Worm (Caenorhabditis elegans) whole organism, young adult: ENCODE data around the gene C17H12.6.
A peak's percentile ranks its signal among the peaks of the same experiment; 100 is the strongest.

ENCODE experiments used
- F22D6.2 ChIP-seq: sonication (generic microtip); optimal IDR thresholded peaks from 2 replicates; lab custom pipeline; 2016; ENCODE audit warnings: mild to moderate bottlenecking, missing genetic modification characterization, missing compliant biosample characterization
- F39B2.1 ChIP-seq: fragments of 200-800 bp; sonication (Bioruptor generic); IDR thresholded peaks from 2 replicates; pipeline ENCODE4 v1.3.6; 2022; ENCODE audit warnings: missing genetic modification reagents, missing genetic modification characterization, missing compliant biosample characterization
- F52B5.7 ChIP-seq: sonication (generic microtip); optimal IDR thresholded peaks from 2 replicates; lab custom pipeline; 2016; ENCODE audit warnings: mild to moderate bottlenecking, missing genetic modification characterization, missing compliant biosample characterization
- F55B11.4 ChIP-seq: sonication (generic microtip); optimal IDR thresholded peaks from 2 replicates; lab custom pipeline; 2016; ENCODE audit warnings: missing compliant biosample characterization, missing genetic modification characterization, borderline replicate concordance; ENCODE audit not compliant: insufficient read depth
- F57A8.1 ChIP-seq: fragments of 200-800 bp; sonication (Bioruptor generic); optimal IDR thresholded peaks from 2 replicates; lab custom pipeline; 2018; ENCODE audit warnings: mild to moderate bottlenecking, missing genetic modification characterization, moderate library complexity, missing compliant biosample characterization
- Y53G8AR.9 ChIP-seq: fragments of 200-800 bp; sonication (Bioruptor generic); conservative IDR thresholded peaks from 2 replicates; pipeline ENCODE4 v1.3.6; 2022; ENCODE audit warnings: missing genetic modification reagents, missing genetic modification characterization, missing compliant biosample characterization
- Y95B8A.8 ChIP-seq: fragments of 200-800 bp; sonication (Bioruptor generic); IDR thresholded peaks from 2 replicates; pipeline ENCODE4 v1.3.6; 2022; ENCODE audit warnings: missing genetic modification reagents, missing genetic modification characterization, missing compliant biosample characterization
- ZK185.1 ChIP-seq: sonication (generic microtip); optimal IDR thresholded peaks from 2 replicates; lab custom pipeline; 2016; ENCODE audit warnings: mild to moderate bottlenecking, missing genetic modification characterization, missing compliant biosample characterization; ENCODE audit not compliant: poor library complexity, severe bottlenecking
- aptf-3 ChIP-seq: fragments of 200-800 bp; sonication (Bioruptor generic); IDR thresholded peaks from 2 replicates; pipeline ENCODE4 v1.3.6; 2022; ENCODE audit warnings: missing genetic modification characterization, missing compliant biosample characterization
- atf-7 ChIP-seq: sonication (generic microtip); optimal IDR thresholded peaks from 2 replicates; lab custom pipeline; 2017; ENCODE audit warnings: mild to moderate bottlenecking, missing genetic modification characterization, missing compliant biosample characterization
- athp-1 ChIP-seq: sonication (generic microtip); optimal IDR thresholded peaks from 2 replicates; lab custom pipeline; 2017; ENCODE audit warnings: mild to moderate bottlenecking, missing genetic modification characterization, missing compliant biosample characterization
- attf-6 ChIP-seq: fragments of 200-800 bp; sonication (Bioruptor generic); IDR thresholded peaks from 2 replicates; pipeline ENCODE4 v1.3.6; 2022; ENCODE audit warnings: missing genetic modification reagents, missing genetic modification characterization, missing compliant biosample characterization
- bed-1 ChIP-seq: fragments of 200-800 bp; sonication (Bioruptor generic); IDR thresholded peaks from 2 replicates; pipeline ENCODE4 v1.3.6; 2022; ENCODE audit warnings: missing genetic modification reagents, missing genetic modification characterization, missing compliant biosample characterization
- ccch-3 ChIP-seq: fragments of 200-800 bp; sonication (Bioruptor generic); optimal IDR thresholded peaks from 2 replicates; lab custom pipeline; 2018; ENCODE audit warnings: mild to moderate bottlenecking, missing genetic modification characterization, missing compliant biosample characterization
- cebp-1 ChIP-seq, 2 experiments: fragments of 200-800 bp in 1 of 2; sonication (Bioruptor generic) in 1 of 2; sonication (generic microtip) in 1 of 2; IDR thresholded peaks in 1 of 2; optimal IDR thresholded peaks in 1 of 2; 2 replicates each; pipeline versions ENCODE4 v1.3.6 to Lab custom; 2017 to 2022; ENCODE audit warnings: missing compliant biosample characterization in 2 of 2, missing genetic modification characterization in 2 of 2, mild to moderate bottlenecking in 1 of 2, missing genetic modification reagents in 1 of 2, moderate library complexity in 1 of 2
- ceh-100 ChIP-seq: fragments of 200-800 bp; sonication (Bioruptor generic); IDR thresholded peaks from 2 replicates; pipeline ENCODE4 v1.3.6; 2022; ENCODE audit warnings: missing genetic modification reagents, missing genetic modification characterization, missing compliant biosample characterization
- ceh-58 ChIP-seq: fragments of 200-800 bp; sonication (Bioruptor generic); IDR thresholded peaks from 2 replicates; pipeline ENCODE4 v1.3.6; 2022; ENCODE audit warnings: missing genetic modification characterization, missing compliant biosample characterization
- ceh-91 ChIP-seq: fragments of 200-800 bp; sonication (Bioruptor generic); IDR thresholded peaks from 2 replicates; pipeline ENCODE4 v1.3.6; 2022; ENCODE audit warnings: missing genetic modification reagents, missing genetic modification characterization, missing compliant biosample characterization
- chd-7 ChIP-seq: sonication (generic microtip); optimal IDR thresholded peaks from 2 replicates; lab custom pipeline; 2016; ENCODE audit warnings: mild to moderate bottlenecking, missing genetic modification characterization, moderate library complexity, missing compliant biosample characterization
- die-1 ChIP-seq: sonication (generic microtip); optimal IDR thresholded peaks from 2 replicates; lab custom pipeline; 2016; ENCODE audit warnings: missing genotype, mild to moderate bottlenecking, missing genetic modification characterization, missing compliant biosample characterization
- dox-1 ChIP-seq: fragments of 200-800 bp; sonication (Bioruptor generic); IDR thresholded peaks from 2 replicates; pipeline ENCODE4 v1.3.6; 2022; ENCODE audit warnings: missing genetic modification reagents, missing genetic modification characterization, missing compliant biosample characterization
- dpff-1 ChIP-seq: sonication (generic microtip); optimal IDR thresholded peaks from 2 replicates; lab custom pipeline; 2017; ENCODE audit warnings: mild to moderate bottlenecking, missing genetic modification characterization, missing compliant biosample characterization
- dpl-1 ChIP-seq: fragments of 150-350 bp; optimal IDR thresholded peaks from 2 replicates; lab custom pipeline; 2014; ENCODE audit warnings: missing biosample characterization, missing genetic modification reagents, missing genetic modification characterization
- efl-1 ChIP-seq: fragments of 150-350 bp; optimal IDR thresholded peaks from 2 replicates; lab custom pipeline; 2014; ENCODE audit warnings: missing biosample characterization, missing genetic modification reagents, missing genetic modification characterization
- egl-44 ChIP-seq: fragments of 200-800 bp; sonication (Bioruptor generic); IDR thresholded peaks from 2 replicates; pipeline ENCODE4 v1.3.6; 2022; ENCODE audit warnings: missing genetic modification reagents, missing genetic modification characterization, missing compliant biosample characterization
- egrh-3 ChIP-seq: fragments of 200-800 bp; sonication (Bioruptor generic); IDR thresholded peaks from 2 replicates; pipeline ENCODE4 v1.3.6; 2022; ENCODE audit warnings: missing genetic modification reagents, missing genetic modification characterization, missing compliant biosample characterization
- ekl-4 ChIP-seq: fragments of 200-800 bp; sonication (Bioruptor generic); IDR thresholded peaks from 2 replicates; pipeline ENCODE4 v1.3.6; 2022; ENCODE audit warnings: missing genetic modification reagents, missing genetic modification characterization, missing compliant biosample characterization
- gei-17 ChIP-seq: fragments of 200-800 bp; sonication (Bioruptor generic); optimal IDR thresholded peaks from 2 replicates; lab custom pipeline; 2018; ENCODE audit warnings: mild to moderate bottlenecking, missing genetic modification characterization, missing compliant biosample characterization
- him-1 ChIP-seq: sonication (generic microtip); optimal IDR thresholded peaks from 2 replicates; lab custom pipeline; 2016; ENCODE audit warnings: missing genotype, missing genetic modification reagents, missing genetic modification characterization, missing compliant biosample characterization
- hlh-26 ChIP-seq: fragments of 200-800 bp; sonication (Bioruptor generic); conservative IDR thresholded peaks from 2 replicates; pipeline ENCODE4 v1.3.6; 2022; ENCODE audit warnings: missing genetic modification reagents, missing genetic modification characterization, missing compliant biosample characterization
- hrde-1 ChIP-seq: sonication (generic microtip); optimal IDR thresholded peaks from 2 replicates; lab custom pipeline; 2016; ENCODE audit warnings: missing genetic modification characterization, mild to moderate bottlenecking, missing compliant biosample characterization, moderate library complexity, missing genotype, missing genetic modification reagents, borderline replicate concordance
- let-607 ChIP-seq, 2 experiments: fragments of 200-800 bp in 1 of 2; sonication (Bioruptor generic) in 1 of 2; sonication (generic microtip) in 1 of 2; optimal IDR thresholded peaks; 2 replicates each; lab custom pipeline; 2016 to 2018; ENCODE audit warnings: mild to moderate bottlenecking in 2 of 2, missing compliant biosample characterization in 2 of 2, missing genetic modification characterization in 2 of 2, moderate library complexity in 2 of 2, missing genotype in 1 of 2
- lin-26 ChIP-seq: fragments of 200-800 bp; sonication (Bioruptor generic); IDR thresholded peaks from 2 replicates; pipeline ENCODE4 v1.3.6; 2022; ENCODE audit warnings: missing genetic modification reagents, missing genetic modification characterization, missing compliant biosample characterization
- lin-35 ChIP-seq, 3 experiments: fragments of 150-350 bp in 2 of 3; sonication (generic microtip) in 1 of 3; optimal IDR thresholded peaks; 2 replicates each; lab custom pipeline; 2014 to 2018; ENCODE audit warnings: missing biosample characterization in 3 of 3, missing genetic modification characterization in 3 of 3, missing genetic modification reagents in 3 of 3
- lir-1 ChIP-seq: fragments of 200-800 bp; sonication (Bioruptor generic); conservative IDR thresholded peaks from 2 replicates; pipeline ENCODE4 v1.3.6; 2022; ENCODE audit warnings: missing genetic modification reagents, missing genetic modification characterization, missing compliant biosample characterization
- mel-28 ChIP-seq: sonication (generic microtip); optimal IDR thresholded peaks from 2 replicates; lab custom pipeline; 2016; ENCODE audit warnings: borderline replicate concordance, mild to moderate bottlenecking, missing genetic modification characterization, missing compliant biosample characterization
- mxl-1 ChIP-seq: sonication (generic microtip); optimal IDR thresholded peaks from 2 replicates; lab custom pipeline; 2016; ENCODE audit warnings: missing genetic modification characterization, missing compliant biosample characterization
- nfya-1 ChIP-seq: sonication (generic microtip); optimal IDR thresholded peaks from 2 replicates; lab custom pipeline; 2017; ENCODE audit warnings: antibody characterized with exemption, missing compliant biosample characterization, missing genetic modification characterization, borderline replicate concordance; ENCODE audit not compliant: insufficient read depth
- nhr-27 ChIP-seq: fragments of 200-800 bp; sonication (Bioruptor generic); optimal IDR thresholded peaks from 2 replicates; lab custom pipeline; 2018; ENCODE audit warnings: mild to moderate bottlenecking, missing genetic modification characterization, moderate library complexity, missing compliant biosample characterization
- pha-4 ChIP-seq: fragments of 150-350 bp; sonication (generic microtip); optimal IDR thresholded peaks from 2 replicates; lab custom pipeline; 2014; ENCODE audit warnings: missing biosample characterization, missing genetic modification reagents, missing genetic modification characterization
- rec-8 ChIP-seq, 2 experiments: sonication (generic microtip); optimal IDR thresholded peaks; 2 replicates each; lab custom pipeline; 2016; ENCODE audit warnings: mild to moderate bottlenecking in 2 of 2, missing genetic modification characterization in 2 of 2, missing genetic modification reagents in 2 of 2, missing genotype in 2 of 2, missing biosample characterization in 1 of 2, missing compliant biosample characterization in 1 of 2, moderate library complexity in 1 of 2
- somi-1 ChIP-seq: fragments of 200-800 bp; sonication (Bioruptor generic); optimal IDR thresholded peaks from 2 replicates; lab custom pipeline; 2018; ENCODE audit warnings: mild to moderate bottlenecking, missing genetic modification characterization, missing compliant biosample characterization
- tlf-1 ChIP-seq: fragments of 200-800 bp; sonication (Bioruptor generic); optimal IDR thresholded peaks from 2 replicates; lab custom pipeline; 2018; ENCODE audit warnings: mild to moderate bottlenecking, missing genetic modification characterization, missing compliant biosample characterization
- ztf-28 ChIP-seq: fragments of 200-800 bp; sonication (Bioruptor generic); IDR thresholded peaks from 2 replicates; pipeline ENCODE4 v1.3.6; 2022; ENCODE audit warnings: missing genetic modification reagents, missing genetic modification characterization, missing compliant biosample characterization
- ztf-6 ChIP-seq: fragments of 200-800 bp; sonication (Bioruptor generic); IDR thresholded peaks from 2 replicates; pipeline ENCODE4 v1.3.6; 2022; ENCODE audit warnings: missing genetic modification reagents, missing genetic modification characterization, missing compliant biosample characterization

Gene C17H12.6

DNA sequence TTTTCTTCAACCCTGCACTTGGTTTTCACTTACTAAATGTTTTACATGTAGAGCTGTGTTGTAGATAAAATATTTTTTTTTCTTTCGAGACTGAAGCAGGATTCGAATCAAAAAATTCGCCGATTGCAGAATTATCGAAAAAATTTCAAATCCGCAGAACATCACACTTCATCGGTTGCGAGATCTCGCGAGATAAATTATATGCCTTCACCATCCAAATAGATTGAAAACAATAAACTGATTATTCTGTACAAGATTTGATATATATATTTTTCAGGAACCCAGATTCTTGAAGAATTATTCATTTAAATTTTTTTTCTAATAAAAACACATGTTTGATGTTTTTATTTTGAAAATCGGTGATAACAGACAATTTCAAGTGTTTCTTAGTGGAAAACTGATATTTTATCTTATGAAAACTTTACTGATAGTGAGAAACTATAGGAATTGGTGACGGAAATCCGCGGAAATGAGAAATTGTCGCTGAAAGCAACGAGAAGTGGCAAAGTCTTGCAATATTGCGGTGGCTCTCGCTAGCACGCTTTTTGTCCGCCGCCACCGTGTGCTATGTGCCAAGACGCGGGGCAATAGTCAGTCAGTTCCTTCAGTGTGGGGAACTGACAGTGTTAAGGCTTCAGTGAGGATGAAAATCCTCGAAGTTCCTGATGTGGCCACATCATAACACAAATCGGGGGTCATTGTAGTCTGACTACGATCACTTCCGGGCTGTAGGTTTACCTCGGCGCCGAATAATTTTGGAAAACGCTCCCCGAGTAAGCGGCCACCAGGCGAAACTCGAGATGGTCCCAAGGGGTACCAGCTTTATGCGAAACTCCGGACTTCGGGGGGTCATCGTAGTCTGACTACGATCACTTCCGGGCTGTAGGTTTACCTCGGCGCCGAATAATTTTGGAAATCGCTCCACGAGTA, 29.7 kb downstream of the C17H12.6 start (continued):
- TF ChIP-seq lin-26 (GFP tag; lab: Robert Waterston, UW) (peak; percentile 36; the same call in 1 of the 2 replicates), him-1 (tag; lab: Kevin White, UChicago) (no peak), nhr-27 (tag; lab: Kevin White, UChicago) (no peak), dox-1 (GFP tag; lab: Robert Waterston, UW) (0 out of 2 replicates have a peak, but pooled peaks have one; percentile 30), egl-44 (GFP tag; lab: Robert Waterston, UW) (no peak), ceh-58 (GFP tag; lab: Robert Waterston, UW) (no peak), Y53G8AR.9 (peak; percentile 62), efl-1 (GFP tag; lab: Kevin White, UChicago) (no peak), let-607 (tag; optimal IDR thresholded peaks at IDR 0.05; lab: Kevin White, UChicago) (peak; percentile 2 to 59), ceh-100 (GFP tag; lab: Robert Waterston, UW) (no peak), nfya-1 (tag; lab: Kevin White, UChicago) (no peak), die-1 (tag; lab: Kevin White, UChicago) (no peak), lir-1 (no peak), cebp-1 (GFP tag; IDR thresholded peaks at IDR 0.05; lab: Robert Waterston, UW) (no peak), cebp-1 (tag; optimal IDR thresholded peaks at IDR 0.05; lab: Kevin White, UChicago) (peak; percentile 5), mxl-1 (tag; lab: Kevin White, UChicago) (no peak), hlh-26 (GFP tag; lab: Robert Waterston, UW) (no peak), tlf-1 (GFP tag; lab: Kevin White, UChicago) (no peak), ccch-3 (GFP tag; lab: Kevin White, UChicago) (no peak), pha-4 (no peak), F52B5.7 (tag; lab: Kevin White, UChicago) (no peak), F55B11.4 (tag; lab: Kevin White, UChicago) (no peak), dpl-1 (GFP tag; lab: Kevin White, UChicago) (no peak), lin-35 (GFP tag; optimal IDR thresholded peaks at IDR 0.05; lab: Kevin White, UChicago) (peak in 1 of 3 experiments; percentile 42), ceh-91 (no peak), F39B2.1 (GFP tag; lab: Robert Waterston, UW) (no peak), rec-8 (tag; optimal IDR thresholded peaks at IDR 0.05; lab: Kevin White, UChicago) (no peak), mel-28 (tag; lab: Kevin White, UChicago) (no peak), ekl-4 (GFP tag; lab: Robert Waterston, UW) (no peak; the same call in none of the 2 replicates), gei-17 (no peak), attf-6 (GFP tag; lab: Robert Waterston, UW) (no peak), dpff-1 (tag; lab: Kevin White, UChicago) (no peak), bed-1 (GFP tag; lab: Robert Waterston, UW) (no peak), chd-7 (tag; lab: Kevin White, UChicago) (peak; percentile 60), somi-1 (GFP tag; lab: Kevin White, UChicago) (no peak), egrh-3 (GFP tag; lab: Robert Waterston, UW) (no peak), ztf-6 (no peak), ztf-28 (GFP tag; lab: Robert Waterston, UW) (no peak), ZK185.1 (tag; lab: Kevin White, UChicago) (peak; percentile 50), F22D6.2 (no peak), athp-1 (no peak), Y95B8A.8 (GFP tag; lab: Robert Waterston, UW) (0 out of 2 replicates have a peak, but pooled peaks have one; percentile 28), aptf-3 (GFP tag; lab: Robert Waterston, UW) (no peak), F57A8.1 (GFP tag; lab: Kevin White, UChicago) (no peak), hrde-1 (tag; lab: Kevin White, UChicago) (no peak), atf-7 (peak; percentile 54)
